Fruit fly (Drosophila melanogaster): Measurements from ENCODE around the gene Wdr82.

DNA sequence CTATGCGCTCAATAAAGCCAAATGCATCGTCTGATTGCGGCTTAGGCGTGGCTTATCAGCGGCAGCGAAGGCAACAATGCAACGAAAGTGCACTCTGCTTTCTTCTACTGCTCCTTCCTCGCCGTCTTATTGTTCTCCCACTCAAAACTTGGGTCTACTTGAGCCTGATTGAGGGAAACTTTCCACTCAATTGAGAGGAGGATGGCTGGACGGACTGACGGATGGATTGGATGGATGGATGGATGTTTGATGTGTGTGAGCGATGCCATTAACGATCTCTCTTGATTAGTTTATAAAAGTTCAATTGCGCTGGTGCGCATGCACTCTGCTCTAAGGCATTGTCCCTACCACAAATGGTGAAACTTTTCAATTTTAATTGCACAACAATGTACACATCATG is 48.8 kb downstream of the Wdr82 start:
- TF ChIP-seq tai (GFP tag; optimal IDR thresholded peaks at IDR 0.05), result no peak
- no peak for TF ChIP-seq Hr78 (GFP tag; optimal IDR thresholded peaks at IDR 0.05)
- no peak for TF ChIP-seq Dif (GFP tag; optimal IDR thresholded peaks at IDR 0.05; ENCODE audit: partially characterized antibody)
- TF ChIP-seq h (GFP tag; optimal IDR thresholded peaks at IDR 0.05), result no peak
- no peak for TF ChIP-seq fru (GFP tag; optimal IDR thresholded peaks at IDR 0.05)
- TF ChIP-seq dmrt93B (GFP tag; optimal IDR thresholded peaks at IDR 0.05), result no peak
- TF ChIP-seq psq (GFP tag; optimal IDR thresholded peaks at IDR 0.05), result no peak
- no peak for TF ChIP-seq Myc (optimal IDR thresholded peaks at IDR 0.05)
- TF ChIP-seq Hnf4 (GFP tag; optimal IDR thresholded peaks at IDR 0.05), result no peak
